Fruit fly (Drosophila melanogaster) whole organism, embryonic: ENCODE results near the gene TyrRII.

Experiments
- ATbp ChIP-seq: fragments of 200-800 bp; sonication (Bioruptor generic); optimal IDR thresholded peaks from 2 replicates; lab custom pipeline; 2017; ENCODE audit warnings: missing biosample characterization, mild to moderate bottlenecking, missing genetic modification characterization, missing genetic modification reagents
- Atf3 ChIP-seq: fragments of 200-800 bp; sonication (Bioruptor generic); optimal IDR thresholded peaks from 3 replicates; lab custom pipeline; 2016; ENCODE audit warnings: missing biosample characterization, missing genetic modification characterization
- Bteb2 ChIP-seq: fragments of 200-800 bp; sonication (Bioruptor generic); optimal IDR thresholded peaks from 2 replicates; lab custom pipeline; 2016; ENCODE audit warnings: missing biosample characterization, missing genetic modification characterization
- CG14965 ChIP-seq: fragments of 200-800 bp; sonication (Bioruptor generic); optimal IDR thresholded peaks from 2 replicates; lab custom pipeline; 2016; ENCODE audit warnings: missing biosample characterization, missing genetic modification characterization, borderline replicate concordance
- CG1792 ChIP-seq: fragments of 200-800 bp; sonication (Bioruptor generic); optimal IDR thresholded peaks from 2 replicates; lab custom pipeline; 2016; ENCODE audit warnings: missing biosample characterization, missing genetic modification characterization
- CG18619 ChIP-seq: fragments of 200-800 bp; sonication (Bioruptor generic); optimal IDR thresholded peaks from 3 replicates; lab custom pipeline; 2017; ENCODE audit warnings: missing biosample characterization, mild to moderate bottlenecking, missing genetic modification characterization
- CG3726 ChIP-seq: fragments of 200-800 bp; sonication (Bioruptor generic); IDR thresholded peaks from 3 replicates; pipeline ENCODE4, ENCODE4 v1.3.6; 2022; ENCODE audit warnings: missing biosample characterization, missing genetic modification characterization
- CG42726 ChIP-seq: fragments of 200-800 bp; sonication (Bioruptor generic); IDR thresholded peaks from 2 replicates; pipeline ENCODE4 v1.3.6; 2022; ENCODE audit warnings: missing biosample characterization, missing genetic modification characterization; ENCODE audit not compliant: partially characterized antibody
- CG4282 ChIP-seq: fragments of 200-800 bp; sonication (Bioruptor generic); optimal IDR thresholded peaks from 2 replicates; lab custom pipeline; 2016; ENCODE audit warnings: missing biosample characterization, missing genetic modification characterization
- CG43689 ChIP-seq: fragments of 200-800 bp; sonication (Bioruptor generic); IDR thresholded peaks from 2 replicates; pipeline ENCODE4 v1.3.6; 2022; ENCODE audit warnings: missing biosample characterization, missing genetic modification characterization
- CG4424 ChIP-seq: fragments of 200-800 bp; sonication (Bioruptor generic); optimal IDR thresholded peaks from 3 replicates; lab custom pipeline; 2016; ENCODE audit warnings: missing biosample characterization, missing genetic modification characterization
- CG4730 ChIP-seq: fragments of 200-800 bp; sonication (Bioruptor generic); IDR thresholded peaks from 2 replicates; pipeline ENCODE4 v1.3.6; 2022; ENCODE audit warnings: missing biosample characterization, missing genetic modification characterization
- CG5245 ChIP-seq: fragments of 200-800 bp; sonication (Bioruptor generic); optimal IDR thresholded peaks from 3 replicates; lab custom pipeline; 2016; ENCODE audit warnings: missing biosample characterization, missing genetic modification characterization
- CG7839 ChIP-seq: fragments of 200-800 bp; sonication (Bioruptor generic); optimal IDR thresholded peaks from 3 replicates; lab custom pipeline; 2018; ENCODE audit warnings: missing biosample characterization, mild to moderate bottlenecking, missing genetic modification characterization, moderate library complexity
- CG9437 ChIP-seq: fragments of 200-800 bp; sonication (Bioruptor generic); optimal IDR thresholded peaks from 2 replicates; lab custom pipeline; 2018; ENCODE audit warnings: missing biosample characterization, mild to moderate bottlenecking, missing genetic modification characterization
- CG9932 ChIP-seq: fragments of 200-800 bp; sonication (Bioruptor generic); IDR thresholded peaks from 2 replicates; pipeline ENCODE4 v1.3.6; 2022; ENCODE audit warnings: missing biosample characterization, missing genetic modification characterization
- CrebB ChIP-seq: fragments of 200-800 bp; sonication (Bioruptor generic); optimal IDR thresholded peaks from 3 replicates; lab custom pipeline; 2018; ENCODE audit warnings: missing biosample characterization, mild to moderate bottlenecking, missing genetic modification characterization
- Dfd ChIP-seq, 2 experiments: fragments of >200 bp; optimal IDR thresholded peaks; 2 replicates each; lab custom pipeline; 2017; ENCODE audit warnings: missing biosample characterization in 2 of 2, missing genetic modification characterization in 2 of 2
- HmgZ ChIP-seq: fragments of 200-800 bp; sonication (Bioruptor generic); optimal IDR thresholded peaks from 2 replicates; lab custom pipeline; 2018; ENCODE audit warnings: missing biosample characterization, mild to moderate bottlenecking, missing genetic modification characterization
- Mrtf ChIP-seq: fragments of 200-800 bp; sonication (Bioruptor generic); IDR thresholded peaks from 3 replicates; pipeline ENCODE4 v1.3.6; 2022; ENCODE audit warnings: missing biosample characterization, missing genetic modification characterization
- Oaz ChIP-seq: fragments of 200-800 bp; sonication (Bioruptor generic); IDR thresholded peaks from 2 replicates; pipeline ENCODE4 v1.3.6; 2022; ENCODE audit warnings: missing biosample characterization, missing genetic modification characterization
- Poxn ChIP-seq: fragments of 200-800 bp; sonication (Bioruptor generic); IDR thresholded peaks from 2 replicates; pipeline ENCODE4 v1.3.6; 2022; ENCODE audit warnings: missing biosample characterization, missing genetic modification characterization
- Ptx1 ChIP-seq: fragments of 200-800 bp; sonication (Bioruptor generic); IDR thresholded peaks from 2 replicates; pipeline ENCODE4 v1.3.6; 2022; ENCODE audit warnings: missing biosample characterization, missing genetic modification characterization
- Rfx ChIP-seq: fragments of 200-800 bp; sonication (Bioruptor generic); IDR thresholded peaks from 2 replicates; pipeline ENCODE4 v1.3.6; 2022; ENCODE audit warnings: missing biosample characterization, missing genetic modification characterization
- Sry-β ChIP-seq: fragments of 200-800 bp; sonication (Bioruptor generic); optimal IDR thresholded peaks from 2 replicates; lab custom pipeline; 2018; ENCODE audit warnings: missing biosample characterization, mild to moderate bottlenecking, missing genetic modification characterization, moderate library complexity
- Trl ChIP-seq, 3 experiments: fragments of >200 bp in 2 of 3; fragments of 200-800 bp in 1 of 3; sonication (Bioruptor generic) in 1 of 3; optimal IDR thresholded peaks; 2 replicates in 1 of 3; 3 replicates in 2 of 3; lab custom pipeline; 2016 to 2017; ENCODE audit warnings: missing biosample characterization in 1 of 3, missing genetic modification characterization in 1 of 3
- Vsx1 ChIP-seq: fragments of 200-800 bp; sonication (Bioruptor generic); optimal IDR thresholded peaks from 2 replicates; lab custom pipeline; 2017; ENCODE audit warnings: missing biosample characterization, mild to moderate bottlenecking, missing genetic modification characterization, missing genetic modification reagents
- Xbp1 ChIP-seq: fragments of 200-800 bp; sonication (Bioruptor generic); optimal IDR thresholded peaks from 3 replicates; lab custom pipeline; 2016; ENCODE audit warnings: missing biosample characterization, mild to moderate bottlenecking, missing genetic modification characterization
- Xrp1 ChIP-seq: fragments of 200-800 bp; sonication (Bioruptor generic); IDR thresholded peaks from 2 replicates; pipeline ENCODE4 v1.3.6; 2022; ENCODE audit warnings: missing biosample characterization, missing genetic modification characterization
- bsh ChIP-seq, 2 experiments: fragments of 200-800 bp; sonication (Bioruptor generic); optimal IDR thresholded peaks; 2 replicates each; lab custom pipeline; 2017 to 2018; ENCODE audit warnings: mild to moderate bottlenecking in 2 of 2, missing biosample characterization in 2 of 2, missing genetic modification characterization in 2 of 2, moderate library complexity in 1 of 2
- dysf ChIP-seq: fragments of 200-800 bp; sonication (Bioruptor generic); IDR thresholded peaks from 3 replicates; pipeline ENCODE4 v1.3.6; 2022; ENCODE audit warnings: missing biosample characterization, missing genetic modification characterization
- emc ChIP-seq: fragments of 200-800 bp; sonication (Bioruptor generic); optimal IDR thresholded peaks from 2 replicates; lab custom pipeline; 2016; ENCODE audit warnings: missing biosample characterization, missing genetic modification characterization
- fd64A ChIP-seq: fragments of 200-800 bp; sonication (Bioruptor generic); optimal IDR thresholded peaks from 3 replicates; lab custom pipeline; 2018; ENCODE audit warnings: missing biosample characterization, mild to moderate bottlenecking, missing genetic modification characterization
- hth ChIP-seq: fragments of >200 bp; optimal IDR thresholded peaks from 2 replicates; lab custom pipeline; 2017; ENCODE audit warnings: inconsistent platforms
- insv ChIP-seq, 2 experiments: fragments of 200-800 bp; sonication (Bioruptor generic); optimal IDR thresholded peaks; 3 replicates each; lab custom pipeline; 2016 to 2018; ENCODE audit warnings: missing biosample characterization in 2 of 2, missing genetic modification characterization in 2 of 2
- jigr1 ChIP-seq: fragments of 200-800 bp; sonication (Bioruptor generic); IDR thresholded peaks from 3 replicates; pipeline ENCODE4 v1.3.6; 2022; ENCODE audit warnings: missing biosample characterization, missing genetic modification characterization
- lola ChIP-seq, 3 experiments: fragments of >200 bp in 2 of 3; fragments of 200-800 bp in 1 of 3; sonication (Bioruptor generic) in 1 of 3; optimal IDR thresholded peaks; 2 replicates each; lab custom pipeline; 2017 to 2019; ENCODE audit warnings: missing biosample characterization in 3 of 3, missing genetic modification characterization in 3 of 3, mild to moderate bottlenecking in 1 of 3, moderate library complexity in 1 of 3
- nerfin-1 ChIP-seq: fragments of 200-800 bp; sonication (Bioruptor generic); optimal IDR thresholded peaks from 3 replicates; lab custom pipeline; 2019; ENCODE audit warnings: missing biosample characterization, mild to moderate bottlenecking, missing genetic modification characterization, moderate library complexity
- odd ChIP-seq: fragments of 200-800 bp; sonication (Bioruptor generic); optimal IDR thresholded peaks from 2 replicates; lab custom pipeline; 2017; ENCODE audit warnings: missing biosample characterization, mild to moderate bottlenecking, missing genetic modification characterization
- pho ChIP-seq: fragments of 200-800 bp; sonication (Bioruptor generic); optimal IDR thresholded peaks from 2 replicates; lab custom pipeline; 2016; ENCODE audit warnings: missing biosample characterization, missing genetic modification characterization
- ro ChIP-seq: fragments of 200-800 bp; sonication (Bioruptor generic); IDR thresholded peaks from 2 replicates; pipeline ENCODE4 v1.3.6; 2022; ENCODE audit warnings: missing biosample characterization, missing genetic modification characterization
- shn ChIP-seq: fragments of 200-800 bp; sonication (Bioruptor generic); optimal IDR thresholded peaks from 3 replicates; lab custom pipeline; 2016; ENCODE audit warnings: missing biosample characterization, missing genetic modification characterization
- sima ChIP-seq: fragments of 200-800 bp; sonication (Bioruptor generic); optimal IDR thresholded peaks from 2 replicates; lab custom pipeline; 2016; ENCODE audit warnings: missing biosample characterization, missing genetic modification characterization
- sqz ChIP-seq: fragments of 200-800 bp; sonication (Bioruptor generic); optimal IDR thresholded peaks from 3 replicates; lab custom pipeline; 2018; ENCODE audit warnings: missing biosample characterization, mild to moderate bottlenecking, missing genetic modification characterization
- sug ChIP-seq: fragments of 200-800 bp; optimal IDR thresholded peaks from 2 replicates; lab custom pipeline; 2019; ENCODE audit warnings: missing biosample characterization, mild to moderate bottlenecking, missing genetic modification characterization, moderate library complexity
- tin ChIP-seq: fragments of 200-800 bp; sonication (Bioruptor generic); optimal IDR thresholded peaks from 3 replicates; lab custom pipeline; 2016; ENCODE audit warnings: missing biosample characterization, missing genetic modification characterization
- usp ChIP-seq: fragments of >200 bp; optimal IDR thresholded peaks from 2 replicates; lab custom pipeline; 2017; ENCODE audit warnings: missing biosample characterization, missing genetic modification characterization
- z ChIP-seq: fragments of 200-800 bp; sonication (Bioruptor generic); IDR thresholded peaks from 3 replicates; pipeline ENCODE4 v1.3.6; 2022; ENCODE audit warnings: missing biosample characterization, missing genetic modification characterization
- zfh2 ChIP-seq: fragments of 200-800 bp; sonication (Bioruptor generic); optimal IDR thresholded peaks from 2 replicates; lab custom pipeline; 2016; ENCODE audit warnings: missing biosample characterization, missing genetic modification characterization

TyrRII gene

dm6 chr3R:17794335-17795074, 58.1 kb downstream of the TyrRII start, which contains the start of gene CG43102 (continued):
- TF ChIP-seq CG1792 (GFP tag; lab: Kevin White, UChicago) (no peak), Mrtf (GFP tag; lab: Robert Waterston, UW) (peak; percentile 66; the same call in 2 of the 3 replicates), CG4730 (GFP tag; lab: Robert Waterston, UW) (peak; percentile 50; the same call in 1 of the 2 replicates), bsh (GFP tag; optimal IDR thresholded peaks at IDR 0.05; lab: Kevin White, UChicago) (peak; percentile 39 to 68), Poxn (GFP tag; lab: Robert Waterston, UW) (no peak), jigr1 (GFP tag; lab: Robert Waterston, UW) (no peak; the same call in 2 of the 3 replicates), z (GFP tag; lab: Robert Waterston, UW) (no peak), usp (no peak), CG9437 (GFP tag; lab: Kevin White, UChicago) (peak; percentile 59), CrebB (tag; lab: Kevin White, UChicago) (peak; percentile 56), CG5245 (GFP tag; lab: Kevin White, UChicago) (peak; percentile 20), sima (GFP tag; lab: Kevin White, UChicago) (no peak), CG9932 (GFP tag; lab: Robert Waterston, UW) (peak; percentile 84), CG3726 (GFP tag; lab: Robert Waterston, UW) (peak; percentile 43; the same call in 1 of the 3 replicates), Xbp1 (peak; percentile 73), Sry-β (no peak), Bteb2 (peak; percentile 12), insv (GFP tag; optimal IDR thresholded peaks at IDR 0.05; lab: Kevin White, UChicago) (no peak), Rfx (GFP tag; lab: Robert Waterston, UW) (peak; percentile 83), Atf3 (GFP tag; lab: Kevin White, UChicago) (peak; percentile 46), CG42726 (GFP tag; lab: Robert Waterston, UW) (peak; percentile 44; the same call in 1 of the 2 replicates), CG14965 (GFP tag; lab: Kevin White, UChicago) (no peak), CG18619 (peak; percentile 38), CG43689 (GFP tag; lab: Robert Waterston, UW) (peak; percentile 47; the same call in 1 of the 2 replicates), lola (GFP tag; optimal IDR thresholded peaks at IDR 0.05; lab: Kevin White, UChicago) (peak in 1 of 3 experiments; percentile 38), Oaz (no peak), emc (peak; percentile 13), Ptx1 (GFP tag; lab: Robert Waterston, UW) (peak; percentile 79), ro (GFP tag; lab: Robert Waterston, UW) (no peak), CG7839 (tag; lab: Kevin White, UChicago) (peak; percentile 73), ATbp (peak; percentile 57), dysf (peak; percentile 72; the same call in 2 of the 3 replicates), Xrp1 (GFP tag; lab: Robert Waterston, UW) (peak; percentile 71), nerfin-1 (tag; lab: Kevin White, UChicago) (peak; percentile 46), Vsx1 (GFP tag; lab: Kevin White, UChicago) (peak; percentile 31), sqz (GFP tag; lab: Kevin White, UChicago) (no peak), shn (no peak), zfh2 (peak; percentile 49), hth (lab: Kevin White, UChicago) (no peak), CG4282 (GFP tag; lab: Kevin White, UChicago) (peak; percentile 24), HmgZ (tag; lab: Kevin White, UChicago) (peak; percentile 62), fd64A (GFP tag; lab: Kevin White, UChicago) (peak; percentile 3), sug (peak; percentile 64), Dfd (GFP tag; optimal IDR thresholded peaks at IDR 0.05; lab: Kevin White, UChicago) (no peak), Trl (optimal IDR thresholded peaks at IDR 0.05; lab: Kevin White, UChicago) (no peak), Trl (GFP tag; optimal IDR thresholded peaks at IDR 0.05; lab: Kevin White, UChicago) (peak; percentile 3), CG4424 (GFP tag; lab: Kevin White, UChicago) (peak; percentile 67), pho (GFP tag; lab: Kevin White, UChicago) (peak; percentile 16), odd (peak; percentile 49), tin (GFP tag; lab: Kevin White, UChicago) (peak; percentile 62)
